Fruit fly (Drosophila melanogaster): ENCODE data around the gene beat-IIIc.

The beat-IIIc gene

DNA sequence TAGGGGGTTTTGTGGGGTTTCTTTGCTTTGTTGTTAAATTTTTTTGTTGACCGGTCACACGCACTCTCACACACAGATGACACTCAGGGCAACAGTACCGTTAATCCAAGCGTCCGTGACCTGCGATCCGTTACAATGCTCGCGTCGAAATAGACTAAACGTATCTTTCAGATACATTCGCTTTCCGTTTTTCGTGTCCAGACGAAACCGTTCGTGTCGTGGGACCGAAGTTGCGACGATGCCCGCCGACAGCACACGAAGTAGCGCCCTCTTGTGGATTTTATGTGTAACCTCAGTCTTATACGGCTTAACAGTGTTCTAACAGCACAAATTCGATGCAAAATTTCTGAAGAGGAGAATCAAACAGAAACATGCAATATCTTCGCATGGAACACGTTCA, at the start of gene beat-IIIc:
beat-IIIc (minus strand) TSS at position 158 of the 400 bp plus-strand sequence.
- no peak for TF ChIP-seq Sin3A (optimal IDR thresholded peaks at IDR 0.05)

DNA sequence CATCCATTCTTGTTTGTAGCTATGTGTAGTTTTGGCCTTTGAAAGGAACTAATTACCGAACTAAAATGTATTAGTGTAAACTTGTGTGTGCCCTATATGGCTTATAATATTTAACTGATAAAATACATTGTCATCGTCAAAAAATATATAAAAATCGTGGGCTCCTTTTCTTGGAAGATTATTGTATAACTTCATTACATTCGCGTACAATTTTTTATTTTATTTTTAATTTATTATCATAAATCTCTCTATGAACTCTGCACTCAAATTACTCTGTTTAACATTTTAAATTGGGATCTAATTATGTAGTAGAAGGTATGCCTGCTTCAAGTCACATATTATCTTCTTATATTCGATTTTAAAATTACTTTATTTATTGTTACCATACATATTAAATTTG, 31.6 kb upstream of the beat-IIIc start, which contains the start of gene CG6380:
CG6380 (minus strand) TSS at position 101 of the 400 bp plus-strand sequence.
- TF ChIP-seq Sin3A (optimal IDR thresholded peaks at IDR 0.05) (no peak), psq (optimal IDR thresholded peaks at IDR 0.05) (no peak), Myc (optimal IDR thresholded peaks at IDR 0.05) (no peak), h (optimal IDR thresholded peaks at IDR 0.05) (no peak), ttk (optimal IDR thresholded peaks at IDR 0.05) (no peak), insv (optimal IDR thresholded peaks at IDR 0.05) (no peak)

DNA sequence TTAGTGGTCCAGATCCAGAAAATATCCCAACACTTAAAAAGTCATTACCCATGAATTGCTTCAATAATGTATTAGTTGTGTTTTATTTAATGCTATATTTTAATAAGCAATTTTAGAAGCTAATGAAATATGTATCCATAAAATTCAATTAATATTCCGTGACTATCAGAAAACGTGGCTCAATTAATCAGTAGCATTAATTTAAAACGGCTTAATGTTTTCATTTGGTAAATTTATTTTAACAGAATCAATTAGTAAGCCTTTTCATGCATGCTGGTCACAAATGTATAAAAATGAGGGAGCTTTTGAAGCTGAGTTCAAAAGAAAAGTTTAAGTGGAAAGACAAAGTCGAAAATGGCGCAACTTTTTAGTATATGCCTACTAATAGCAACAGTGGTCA, 25.4 kb upstream of the beat-IIIc start, which contains the start of gene CG15140:
CG15140 (plus strand) TSS at position 301 of the 400 bp plus-strand sequence.
- TF ChIP-seq insv (optimal IDR thresholded peaks at IDR 0.05) = no peak
- TF ChIP-seq Sin3A (optimal IDR thresholded peaks at IDR 0.05) = no peak
- no peak for TF ChIP-seq ttk (optimal IDR thresholded peaks at IDR 0.05)

DNA sequence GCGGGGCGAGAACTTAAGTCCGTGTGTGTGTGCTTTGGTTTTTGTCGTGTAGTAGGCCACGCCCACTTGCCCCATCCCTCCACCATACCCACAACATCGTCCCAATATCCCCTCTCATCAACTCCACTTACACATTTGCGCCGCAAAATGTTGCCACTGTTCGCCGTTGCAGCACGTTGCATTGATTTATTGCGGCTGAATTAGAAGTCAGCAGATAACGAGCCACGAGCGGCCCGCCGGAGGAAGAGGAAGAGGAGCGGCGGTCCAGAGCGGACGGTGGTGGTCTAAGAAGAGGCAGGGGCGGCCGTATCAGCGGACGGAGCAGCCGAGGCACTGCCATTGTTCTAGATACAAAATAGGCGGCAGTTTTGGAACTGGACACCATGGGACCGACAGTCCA, 9.2 kb upstream of the beat-IIIc start:
- TF ChIP-seq h (optimal IDR thresholded peaks at IDR 0.05) = no peak
- no peak for TF ChIP-seq insv (optimal IDR thresholded peaks at IDR 0.05)
- no peak for TF ChIP-seq psq (optimal IDR thresholded peaks at IDR 0.05)
- no peak for TF ChIP-seq Sin3A (optimal IDR thresholded peaks at IDR 0.05)
- TF ChIP-seq ttk (optimal IDR thresholded peaks at IDR 0.05) = no peak
- TF ChIP-seq Myc (optimal IDR thresholded peaks at IDR 0.05) = no peak

DNA sequence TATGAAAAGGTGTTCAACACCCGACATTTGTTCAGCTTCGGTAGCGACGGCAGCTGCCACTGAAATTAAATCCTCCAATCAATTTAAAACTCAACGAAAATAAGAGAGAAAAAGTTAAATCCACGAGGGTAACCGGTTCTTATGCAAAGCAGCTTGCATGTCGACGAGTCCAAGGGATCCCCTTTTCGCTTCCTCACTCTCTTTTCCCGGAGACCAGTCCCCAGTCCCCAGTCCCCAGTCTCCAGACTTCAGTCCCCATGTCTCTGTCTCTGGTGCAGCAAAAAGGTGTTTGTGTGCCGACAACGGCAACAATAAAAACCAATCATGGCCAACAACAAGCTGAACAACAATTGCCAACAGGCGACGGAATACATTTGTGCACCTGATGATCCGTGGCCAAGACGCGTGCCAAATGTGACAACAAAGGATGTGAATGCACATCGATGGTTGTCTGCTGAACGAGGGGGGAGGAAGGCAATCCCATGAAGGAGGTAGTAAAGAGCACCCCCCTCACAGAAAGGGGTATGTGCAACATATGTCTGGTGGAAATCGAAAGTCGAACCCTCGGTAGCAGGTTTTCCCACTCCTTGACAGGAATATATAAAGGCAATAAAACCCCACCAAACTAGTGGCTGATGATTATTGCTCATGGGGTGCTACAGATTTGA, 7.7 kb upstream of the beat-IIIc start:
- TF ChIP-seq Sin3A (optimal IDR thresholded peaks at IDR 0.05) (no peak), Myc (optimal IDR thresholded peaks at IDR 0.05) (no peak)

- TF ChIP-seq ttk (optimal IDR thresholded peaks at IDR 0.05) (no peak), h (optimal IDR thresholded peaks at IDR 0.05) (no peak), insv (optimal IDR thresholded peaks at IDR 0.05) (no peak), Myc (optimal IDR thresholded peaks at IDR 0.05) (no peak), Sin3A (optimal IDR thresholded peaks at IDR 0.05) (no peak), psq (optimal IDR thresholded peaks at IDR 0.05) (no peak)
Measured at dm6 chr2L:17267358-17267750, 6.8 kb upstream of the beat-IIIc start.

- TF ChIP-seq Myc (optimal IDR thresholded peaks at IDR 0.05) = no peak
- TF ChIP-seq ttk (optimal IDR thresholded peaks at IDR 0.05) = no peak
- TF ChIP-seq Sin3A (optimal IDR thresholded peaks at IDR 0.05) = no peak
- TF ChIP-seq h (optimal IDR thresholded peaks at IDR 0.05) = no peak
- no peak for TF ChIP-seq psq (optimal IDR thresholded peaks at IDR 0.05)
- TF ChIP-seq insv (optimal IDR thresholded peaks at IDR 0.05) = no peak
Measured at dm6 chr2L:17266677-17267357, 6.3 kb upstream of the beat-IIIc start.

dm6 chr2L:17263352-17263751, 2.8 kb upstream of the beat-IIIc start:
- TF ChIP-seq insv (optimal IDR thresholded peaks at IDR 0.05) = no peak
- no peak for TF ChIP-seq Sin3A (optimal IDR thresholded peaks at IDR 0.05)
- TF ChIP-seq ttk (optimal IDR thresholded peaks at IDR 0.05) = no peak
- no peak for TF ChIP-seq Myc (optimal IDR thresholded peaks at IDR 0.05)
- TF ChIP-seq psq (optimal IDR thresholded peaks at IDR 0.05) = no peak
- TF ChIP-seq h (optimal IDR thresholded peaks at IDR 0.05) = no peak

DNA sequence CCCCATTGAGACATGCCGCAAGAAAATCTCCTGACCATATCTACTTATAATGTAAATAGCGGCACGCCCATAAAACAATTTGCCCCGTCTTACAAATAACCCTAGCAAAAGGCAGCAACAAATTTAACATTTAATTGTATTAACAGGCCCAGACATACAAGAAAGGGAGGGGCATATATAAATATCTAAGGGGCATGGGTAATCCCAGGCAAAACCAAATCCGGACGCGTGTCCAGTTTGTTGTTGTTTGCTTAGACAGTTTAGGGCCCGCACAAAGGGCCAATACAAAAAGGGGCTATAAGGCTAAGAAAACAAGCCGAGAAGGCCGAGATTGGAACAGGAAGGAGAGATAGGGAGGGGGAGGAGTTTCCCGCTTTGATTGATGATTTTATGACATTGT, 1.7 kb upstream of the beat-IIIc start:
- TF ChIP-seq psq (optimal IDR thresholded peaks at IDR 0.05) = no peak
- TF ChIP-seq Sin3A (optimal IDR thresholded peaks at IDR 0.05) = no peak
- TF ChIP-seq h (optimal IDR thresholded peaks at IDR 0.05) = no peak
- no peak for TF ChIP-seq insv (optimal IDR thresholded peaks at IDR 0.05)
- no peak for TF ChIP-seq ttk (optimal IDR thresholded peaks at IDR 0.05)
- no peak for TF ChIP-seq Myc (optimal IDR thresholded peaks at IDR 0.05)

dm6 chr2L:17243101-17243780, 17.3 kb downstream of the beat-IIIc start:
- no peak for TF ChIP-seq ttk (optimal IDR thresholded peaks at IDR 0.05)
- TF ChIP-seq Myc (optimal IDR thresholded peaks at IDR 0.05) = no peak
- no peak for TF ChIP-seq Sin3A (optimal IDR thresholded peaks at IDR 0.05)
- no peak for TF ChIP-seq h (optimal IDR thresholded peaks at IDR 0.05)
- TF ChIP-seq insv (optimal IDR thresholded peaks at IDR 0.05) = no peak
- TF ChIP-seq psq (optimal IDR thresholded peaks at IDR 0.05) = no peak

DNA sequence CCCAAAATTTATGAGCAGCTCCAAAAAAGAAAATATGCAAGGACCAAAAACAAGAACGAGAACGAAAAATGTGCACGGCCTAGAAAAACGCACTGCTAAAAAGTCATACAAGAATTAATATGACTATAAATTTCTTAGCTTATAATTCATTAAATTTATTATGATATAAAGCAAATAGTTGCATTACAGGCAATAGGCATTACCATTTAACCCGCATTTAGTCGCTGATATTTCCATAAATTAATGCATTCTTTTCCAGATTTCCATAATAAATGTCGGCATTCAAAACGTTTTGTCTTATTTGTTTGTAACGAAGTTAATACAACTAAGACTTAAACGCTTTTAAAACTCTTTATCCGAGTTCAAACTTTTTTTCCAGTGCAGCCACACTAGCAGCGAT, 31.1 kb downstream of the beat-IIIc start:
- no peak for TF ChIP-seq Myc (optimal IDR thresholded peaks at IDR 0.05)
- TF ChIP-seq Sin3A (optimal IDR thresholded peaks at IDR 0.05) = no peak
- TF ChIP-seq h (optimal IDR thresholded peaks at IDR 0.05) = no peak
- TF ChIP-seq insv (optimal IDR thresholded peaks at IDR 0.05) = no peak
- TF ChIP-seq ttk (optimal IDR thresholded peaks at IDR 0.05) = no peak
- TF ChIP-seq psq (optimal IDR thresholded peaks at IDR 0.05) = no peak

DNA sequence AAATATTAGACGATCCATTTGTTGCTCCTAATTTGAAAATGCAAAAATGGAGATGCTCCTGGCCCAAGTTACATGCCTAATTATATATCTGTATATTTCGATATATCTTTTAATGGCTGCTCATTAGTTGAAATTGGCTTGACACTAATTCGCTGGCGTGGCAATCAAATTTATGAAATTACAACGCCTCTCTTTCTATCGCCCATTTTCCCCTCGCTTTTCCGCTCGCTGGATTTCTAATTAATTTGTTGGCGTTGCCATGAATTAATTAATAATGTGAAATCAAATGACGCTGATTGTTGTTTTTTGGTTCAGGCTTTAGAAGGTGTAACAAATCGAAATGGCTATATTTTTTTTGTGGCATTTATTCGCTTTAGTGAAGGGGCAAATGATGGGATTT, 32.4 kb downstream of the beat-IIIc start:
- TF ChIP-seq Myc (optimal IDR thresholded peaks at IDR 0.05) (no peak), psq (optimal IDR thresholded peaks at IDR 0.05) (no peak), h (optimal IDR thresholded peaks at IDR 0.05) (no peak), insv (optimal IDR thresholded peaks at IDR 0.05) (no peak), ttk (optimal IDR thresholded peaks at IDR 0.05) (no peak), Sin3A (optimal IDR thresholded peaks at IDR 0.05) (no peak)

Data from Kc167 (cell line).